Worm (Caenorhabditis elegans) whole organism, L3 larva: ENCODE measurements around the gene dhhc-8.
A peak's percentile ranks its signal among the peaks of the same experiment; 100 is the strongest.

Source experiments
- R02D3.7 ChIP-seq: fragments of 150-350 bp; optimal IDR thresholded peaks from 2 replicates; lab custom pipeline; 2014; ENCODE audit warnings: missing biosample characterization, missing genetic modification characterization
- ceh-16 ChIP-seq: sonication (generic microtip); optimal IDR thresholded peaks from 2 replicates; lab custom pipeline; 2017; ENCODE audit warnings: missing biosample characterization, missing genetic modification characterization
- ceh-28 ChIP-seq: fragments of 150-350 bp; optimal IDR thresholded peaks from 2 replicates; lab custom pipeline; 2014; ENCODE audit warnings: missing biosample characterization, missing genetic modification reagents, missing genetic modification characterization
- ceh-9 ChIP-seq: sonication (generic microtip); optimal IDR thresholded peaks from 2 replicates; lab custom pipeline; 2018; ENCODE audit warnings: missing biosample characterization, missing genetic modification characterization
- daf-12 ChIP-seq: fragments of 150-350 bp; optimal IDR thresholded peaks from 2 replicates; lab custom pipeline; 2014; ENCODE audit warnings: missing biosample characterization, missing genetic modification reagents, missing genetic modification characterization
- egl-27 ChIP-seq: sonication (generic microtip); optimal IDR thresholded peaks from 4 replicates; lab custom pipeline; 2017; ENCODE audit warnings: missing biosample characterization, missing genetic modification reagents, missing genetic modification characterization
- egl-5 ChIP-seq: fragments of 150-350 bp; optimal IDR thresholded peaks from 2 replicates; lab custom pipeline; 2017; ENCODE audit warnings: missing biosample characterization, missing genetic modification reagents, missing genetic modification characterization, inconsistent platforms
- elt-1 ChIP-seq: fragments of 150-350 bp; optimal IDR thresholded peaks from 2 replicates; lab custom pipeline; 2014; ENCODE audit warnings: missing biosample characterization, missing genetic modification characterization
- elt-2 ChIP-seq: sonication (generic microtip); optimal IDR thresholded peaks from 2 replicates; lab custom pipeline; 2016; ENCODE audit warnings: missing genetic modification reagents, mild to moderate bottlenecking, missing genetic modification characterization, missing compliant biosample characterization
- eor-1 ChIP-seq, 2 experiments: fragments of 150-350 bp; optimal IDR thresholded peaks; 2 replicates each; lab custom pipeline; 2014 to 2018; ENCODE audit warnings: missing biosample characterization in 2 of 2, missing genetic modification characterization in 2 of 2
- fkh-10 ChIP-seq: sonication (generic microtip); optimal IDR thresholded peaks from 2 replicates; lab custom pipeline; 2017; ENCODE audit warnings: missing biosample characterization, missing genetic modification reagents, missing genetic modification characterization
- fkh-2 ChIP-seq: fragments of 150-350 bp; optimal IDR thresholded peaks from 2 replicates; lab custom pipeline; 2014; ENCODE audit warnings: missing biosample characterization, missing genetic modification reagents, missing genetic modification characterization
- fos-1 ChIP-seq: fragments of 150-350 bp; optimal IDR thresholded peaks from 2 replicates; lab custom pipeline; 2014; ENCODE audit warnings: missing biosample characterization, missing genetic modification characterization
- jun-1 ChIP-seq: fragments of 150-350 bp; optimal IDR thresholded peaks from 2 replicates; lab custom pipeline; 2014; ENCODE audit warnings: missing biosample characterization, missing genetic modification reagents, missing genetic modification characterization
- lin-15B ChIP-seq: fragments of 150-350 bp; optimal IDR thresholded peaks from 2 replicates; lab custom pipeline; 2014; ENCODE audit warnings: missing biosample characterization, missing genetic modification characterization
- lin-39 ChIP-seq: fragments of 150-350 bp; optimal IDR thresholded peaks from 2 replicates; lab custom pipeline; 2018; ENCODE audit warnings: missing biosample characterization, missing genetic modification reagents, missing genetic modification characterization
- lsy-12 ChIP-seq: sonication (generic microtip); optimal IDR thresholded peaks from 2 replicates; lab custom pipeline; 2016; ENCODE audit warnings: mild to moderate bottlenecking, missing genetic modification characterization, missing compliant biosample characterization
- mdl-1 ChIP-seq: fragments of 150-350 bp; optimal IDR thresholded peaks from 2 replicates; lab custom pipeline; 2014; ENCODE audit warnings: missing biosample characterization, missing genetic modification characterization
- mml-1 ChIP-seq: fragments of 150-350 bp; sonication (generic microtip); optimal IDR thresholded peaks from 3 replicates; lab custom pipeline; 2014; ENCODE audit warnings: missing biosample characterization, missing genetic modification characterization
- nfya-1 ChIP-seq: sonication (generic microtip); optimal IDR thresholded peaks from 2 replicates; lab custom pipeline; 2017; ENCODE audit warnings: missing genetic modification characterization, mild to moderate bottlenecking, missing compliant biosample characterization, antibody characterized with exemption, moderate library complexity; ENCODE audit not compliant: insufficient read depth
- nhr-12 ChIP-seq: fragments of 150-350 bp; optimal IDR thresholded peaks from 2 replicates; lab custom pipeline; 2014; ENCODE audit warnings: missing biosample characterization, missing genetic modification characterization
- nhr-23 ChIP-seq: fragments of 150-350 bp; optimal IDR thresholded peaks from 2 replicates; lab custom pipeline; 2014; ENCODE audit warnings: missing biosample characterization, missing genetic modification reagents, missing genetic modification characterization
- nhr-237 ChIP-seq: fragments of 150-350 bp; optimal IDR thresholded peaks from 2 replicates; lab custom pipeline; 2014; ENCODE audit warnings: missing biosample characterization, missing genetic modification characterization
- nhr-25 ChIP-seq: sonication (generic microtip); optimal IDR thresholded peaks from 2 replicates; lab custom pipeline; 2017; ENCODE audit warnings: missing biosample characterization, missing genetic modification characterization
- nhr-28 ChIP-seq: fragments of 150-350 bp; optimal IDR thresholded peaks from 2 replicates; lab custom pipeline; 2014; ENCODE audit warnings: missing biosample characterization, missing genetic modification characterization
- nhr-43 ChIP-seq: sonication (generic microtip); optimal IDR thresholded peaks from 2 replicates; lab custom pipeline; 2016; ENCODE audit warnings: mild to moderate bottlenecking, missing genetic modification characterization, missing compliant biosample characterization; ENCODE audit not compliant: poor library complexity, severe bottlenecking
- nhr-67 ChIP-seq: fragments of 150-350 bp; optimal IDR thresholded peaks from 2 replicates; lab custom pipeline; 2014; ENCODE audit warnings: missing biosample characterization, missing genetic modification characterization
- nhr-76 ChIP-seq: fragments of 150-350 bp; sonication (generic microtip); optimal IDR thresholded peaks from 5 replicates; lab custom pipeline; 2014; ENCODE audit warnings: missing biosample characterization, missing genetic modification characterization
- pha-4 ChIP-seq: fragments of 150-350 bp; optimal IDR thresholded peaks from 2 replicates; lab custom pipeline; 2014; ENCODE audit warnings: missing biosample characterization, missing genetic modification reagents, missing genetic modification characterization
- pqm-1 ChIP-seq: fragments of 150-350 bp; optimal IDR thresholded peaks from 2 replicates; lab custom pipeline; 2017; ENCODE audit warnings: missing biosample characterization, missing genetic modification characterization, inconsistent platforms
- sea-2 ChIP-seq: fragments of 150-350 bp; sonication (generic microtip); optimal IDR thresholded peaks from 4 replicates; lab custom pipeline; 2014; ENCODE audit warnings: missing biosample characterization, missing genetic modification reagents, missing genetic modification characterization
- skn-1 ChIP-seq: fragments of 150-350 bp; optimal IDR thresholded peaks from 2 replicates; lab custom pipeline; 2014; ENCODE audit warnings: missing biosample characterization, missing genetic modification characterization
- snpc-4 ChIP-seq: fragments of 150-350 bp; optimal IDR thresholded peaks from 2 replicates; lab custom pipeline; 2014; ENCODE audit warnings: missing biosample characterization, missing genetic modification characterization
- unc-62 ChIP-seq: fragments of 150-350 bp; sonication (generic microtip); optimal IDR thresholded peaks from 4 replicates; lab custom pipeline; 2014; ENCODE audit warnings: missing biosample characterization, missing genetic modification reagents, missing genetic modification characterization
- zag-1 ChIP-seq: fragments of 150-350 bp; optimal IDR thresholded peaks from 2 replicates; lab custom pipeline; 2014; ENCODE audit warnings: missing biosample characterization, missing genetic modification characterization
- ztf-11 ChIP-seq: fragments of 150-350 bp; optimal IDR thresholded peaks from 2 replicates; lab custom pipeline; 2014; ENCODE audit warnings: missing biosample characterization, missing genetic modification characterization
- ztf-4 ChIP-seq: fragments of 150-350 bp; optimal IDR thresholded peaks from 2 replicates; lab custom pipeline; 2014; ENCODE audit warnings: missing biosample characterization, missing genetic modification characterization

dhhc-8 gene

ce11 chrIII:13062414-13062965 lies 44.9 kb upstream of the dhhc-8 start (continued):
- TF ChIP-seq eor-1 (tag; optimal IDR thresholded peaks at IDR 0.05; lab: Kevin White, UChicago) = peak; percentile 60 to 64

- no peak for TF ChIP-seq ceh-9 (tag; lab: Kevin White, UChicago)
- no peak for TF ChIP-seq ztf-4
- TF ChIP-seq nhr-43 (tag; lab: Kevin White, UChicago) = no peak
- no peak for TF ChIP-seq egl-27 (tag; lab: Kevin White, UChicago)
- TF ChIP-seq R02D3.7 (tag; lab: Kevin White, UChicago) = no peak
- TF ChIP-seq egl-5 (tag; lab: Kevin White, UChicago) = no peak
- no peak for TF ChIP-seq ztf-11
- TF ChIP-seq nhr-67 (tag; lab: Kevin White, UChicago) = no peak
- TF ChIP-seq skn-1 (tag; lab: Kevin White, UChicago) = no peak
- no peak for TF ChIP-seq nfya-1
- no peak for TF ChIP-seq ceh-28 (tag; lab: Kevin White, UChicago)
- no peak for TF ChIP-seq nhr-12 (tag; lab: Kevin White, UChicago)
- TF ChIP-seq daf-12 (tag; lab: Kevin White, UChicago) = no peak
- TF ChIP-seq ceh-16 (tag; lab: Kevin White, UChicago) = no peak
- no peak for TF ChIP-seq fkh-2
Observed at ce11 chrIII:13062989-13063388, 44.4 kb upstream of the dhhc-8 start.

ce11 chrIII:13064213-13065184 lies 42.9 kb upstream of the dhhc-8 start:
- peak; percentile 2 for TF ChIP-seq nfya-1
- no peak for TF ChIP-seq mdl-1 (tag; lab: Kevin White, UChicago)

ce11 chrIII:13065694-13066093 lies 41.7 kb upstream of the dhhc-8 start:
- no peak for TF ChIP-seq ceh-28 (tag; lab: Kevin White, UChicago)
- peak; percentile 39 for TF ChIP-seq lsy-12 (tag; lab: Kevin White, UChicago)
- peak; percentile 17 for TF ChIP-seq nhr-25 (tag; lab: Kevin White, UChicago)

- TF ChIP-seq fkh-2 (no peak), egl-5 (tag; lab: Kevin White, UChicago) (peak; percentile 22), lin-39 (tag; lab: Kevin White, UChicago) (no peak)
- TF ChIP-seq, all 47 proteins: peak for 1
Observed at ce11 chrIII:13066828-13067227, 40.6 kb upstream of the dhhc-8 start.

ce11 chrIII:13067884-13068767 lies 39.3 kb upstream of the dhhc-8 start:
- TF ChIP-seq pqm-1 (tag; lab: Kevin White, UChicago) (peak; percentile 78), lin-15B (tag; lab: Kevin White, UChicago) (peak; percentile 55), pha-4 (peak; percentile 94), nhr-23 (tag; lab: Kevin White, UChicago) (peak; percentile 72), fkh-10 (GFP tag; lab: Kevin White, UChicago) (peak; percentile 82), fkh-2 (no peak), nhr-28 (tag; lab: Kevin White, UChicago) (no peak), nhr-67 (tag; lab: Kevin White, UChicago) (no peak), egl-27 (tag; lab: Kevin White, UChicago) (peak; percentile 70), unc-62 (GFP tag; lab: Kevin White, UChicago) (peak; percentile 38), elt-1 (tag; lab: Kevin White, UChicago) (peak; percentile 15), ztf-11 (no peak), elt-2 (tag; lab: Kevin White, UChicago) (peak; percentile 73), nhr-237 (tag; lab: Kevin White, UChicago) (no peak), sea-2 (GFP tag; lab: Kevin White, UChicago) (peak; percentile 35), nhr-76 (tag; lab: Kevin White, UChicago) (no peak), nhr-43 (tag; lab: Kevin White, UChicago) (peak; percentile 48), R02D3.7 (tag; lab: Kevin White, UChicago) (peak; percentile 22), mml-1 (tag; lab: Kevin White, UChicago) (no peak), lin-39 (tag; lab: Kevin White, UChicago) (peak; percentile 98), jun-1 (peak; percentile 89), ztf-4 (no peak), fos-1 (tag; lab: Kevin White, UChicago) (no peak), snpc-4 (tag; lab: Kevin White, UChicago) (peak; percentile 81), eor-1 (tag; optimal IDR thresholded peaks at IDR 0.05; lab: Kevin White, UChicago) (no peak), ceh-16 (tag; lab: Kevin White, UChicago) (no peak), zag-1 (tag; lab: Kevin White, UChicago) (no peak)
